Fruit fly (Drosophila melanogaster) whole organism, embryonic: ENCODE data around the gene CG46396.

Experiments
- Aef1 ChIP-seq: fragments of 200-800 bp; sonication (Bioruptor generic); IDR thresholded peaks from 3 replicates; pipeline ENCODE4 v1.3.6; 2022; ENCODE audit warnings: missing biosample characterization, missing genetic modification characterization
- Asciz ChIP-seq: fragments of 200-800 bp; sonication (Bioruptor generic); optimal IDR thresholded peaks from 2 replicates; lab custom pipeline; 2017; ENCODE audit warnings: missing biosample characterization, mild to moderate bottlenecking, missing genetic modification characterization, missing genetic modification reagents
- B-H1 ChIP-seq: fragments of 200-800 bp; sonication (Bioruptor generic); IDR thresholded peaks from 3 replicates; pipeline ENCODE4 v1.3.6; 2022; ENCODE audit warnings: missing biosample characterization, missing genetic modification characterization
- Blimp-1 ChIP-seq: fragments of 200-800 bp; sonication (Bioruptor generic); optimal IDR thresholded peaks from 3 replicates; lab custom pipeline; 2018; ENCODE audit warnings: missing biosample characterization, missing genetic modification characterization, mild to moderate bottlenecking, moderate library complexity, missing genetic modification reagents
- CG10274 ChIP-seq: fragments of 200-800 bp; sonication (Bioruptor generic); optimal IDR thresholded peaks from 3 replicates; lab custom pipeline; 2017; ENCODE audit warnings: missing biosample characterization, mild to moderate bottlenecking, missing genetic modification characterization
- CG11695 ChIP-seq: fragments of 200-800 bp; sonication (Bioruptor generic); IDR thresholded peaks from 3 replicates; pipeline ENCODE4 v1.3.6; 2022; ENCODE audit warnings: missing biosample characterization, missing genetic modification characterization
- CG12236 ChIP-seq: fragments of 200-800 bp; sonication (Bioruptor generic); optimal IDR thresholded peaks from 2 replicates; lab custom pipeline; 2016; ENCODE audit warnings: missing biosample characterization, missing genetic modification characterization
- CG1529 ChIP-seq: fragments of 200-800 bp; sonication (Bioruptor generic); optimal IDR thresholded peaks from 3 replicates; lab custom pipeline; 2018; ENCODE audit warnings: missing biosample characterization, missing genetic modification characterization
- CG15479 ChIP-seq: fragments of 200-800 bp; sonication (Bioruptor generic); optimal IDR thresholded peaks from 3 replicates; lab custom pipeline; 2019; ENCODE audit warnings: missing biosample characterization, mild to moderate bottlenecking, missing genetic modification characterization, moderate library complexity
- CG17361 ChIP-seq: fragments of 200-800 bp; sonication (Bioruptor generic); IDR thresholded peaks from 3 replicates; pipeline ENCODE4 v1.3.6; 2022; ENCODE audit warnings: missing biosample characterization, missing genetic modification characterization
- CG17829 ChIP-seq: fragments of 200-800 bp; optimal IDR thresholded peaks from 2 replicates; lab custom pipeline; 2019; ENCODE audit warnings: missing biosample characterization, mild to moderate bottlenecking, missing genetic modification characterization, moderate library complexity
- CG4328 ChIP-seq: fragments of 200-800 bp; sonication (Bioruptor generic); optimal IDR thresholded peaks from 3 replicates; lab custom pipeline; 2017; ENCODE audit warnings: missing biosample characterization, missing genetic modification reagents, missing genetic modification characterization
- CG4707 ChIP-seq: fragments of 200-800 bp; sonication (Bioruptor generic); optimal IDR thresholded peaks from 2 replicates; lab custom pipeline; 2018; ENCODE audit warnings: missing biosample characterization, mild to moderate bottlenecking, missing genetic modification characterization, moderate library complexity
- CG6175 ChIP-seq: fragments of 200-800 bp; sonication (Bioruptor generic); IDR thresholded peaks from 3 replicates; pipeline ENCODE4 v1.3.6; 2022; ENCODE audit warnings: missing biosample characterization, missing genetic modification characterization
- CG7745 ChIP-seq: fragments of 200-800 bp; sonication (Bioruptor generic); optimal IDR thresholded peaks from 2 replicates; lab custom pipeline; 2018; ENCODE audit warnings: missing biosample characterization, mild to moderate bottlenecking, missing genetic modification characterization, moderate library complexity
- CG9876 ChIP-seq: fragments of 200-800 bp; sonication (Bioruptor generic); optimal IDR thresholded peaks from 2 replicates; lab custom pipeline; 2016; ENCODE audit warnings: missing biosample characterization, missing genetic modification characterization
- CTCF ChIP-seq: fragments of 200-800 bp; sonication (Bioruptor generic); optimal IDR thresholded peaks from 2 replicates; lab custom pipeline; 2017; ENCODE audit warnings: missing biosample characterization, mild to moderate bottlenecking, missing genetic modification characterization, moderate library complexity
- Dad ChIP-seq: fragments of 200-800 bp; sonication (Bioruptor generic); optimal IDR thresholded peaks from 3 replicates; lab custom pipeline; 2016; ENCODE audit warnings: missing biosample characterization, missing genetic modification characterization
- Dek ChIP-seq: fragments of 200-800 bp; sonication (Bioruptor generic); optimal IDR thresholded peaks from 3 replicates; lab custom pipeline; 2019; ENCODE audit warnings: missing biosample characterization, mild to moderate bottlenecking, missing genetic modification characterization, moderate library complexity
- Dip2 ChIP-seq: fragments of 200-800 bp; sonication (Bioruptor generic); IDR thresholded peaks from 2 replicates; pipeline ENCODE4 v1.3.6; 2022; ENCODE audit warnings: missing biosample characterization, missing genetic modification characterization
- E2f1 ChIP-seq: fragments of 200-800 bp; sonication (Bioruptor generic); IDR thresholded peaks from 2 replicates; pipeline ENCODE4 v1.3.6; 2022; ENCODE audit warnings: missing biosample characterization, missing genetic modification characterization
- Ets65A ChIP-seq: fragments of 200-800 bp; sonication (Bioruptor generic); peaks from one replicate; lab custom pipeline; 2016; ENCODE audit warnings: missing biosample characterization, missing genetic modification characterization
- Gug ChIP-seq: fragments of 200-800 bp; sonication (Bioruptor generic); IDR thresholded peaks from 4 replicates; pipeline ENCODE4 v1.3.6; 2022; ENCODE audit warnings: missing biosample characterization, missing genetic modification characterization
- HLH4C ChIP-seq: fragments of 200-800 bp; sonication (Bioruptor generic); IDR thresholded peaks from 3 replicates; pipeline ENCODE4 v1.3.6; 2022; ENCODE audit warnings: missing biosample characterization, missing genetic modification characterization; ENCODE audit not compliant: partially characterized antibody
- Hmr ChIP-seq: fragments of 200-800 bp; sonication (Bioruptor generic); optimal IDR thresholded peaks from 3 replicates; lab custom pipeline; 2017; ENCODE audit warnings: mild to moderate bottlenecking, missing biosample characterization, missing genetic modification reagents, missing genetic modification characterization
- MBD-R2 ChIP-seq: fragments of 200-800 bp; sonication (Bioruptor generic); IDR thresholded peaks from 2 replicates; pipeline ENCODE4 v1.3.6; 2022; ENCODE audit warnings: missing biosample characterization, missing genetic modification characterization
- Optix ChIP-seq: fragments of 200-800 bp; sonication (Bioruptor generic); IDR thresholded peaks from 3 replicates; pipeline ENCODE4 v1.3.6; 2022; ENCODE audit warnings: missing biosample characterization, missing genetic modification characterization
- ci ChIP-seq: fragments of 200-800 bp; sonication (Bioruptor generic); IDR thresholded peaks from 3 replicates; pipeline ENCODE4 v1.3.6; 2022; ENCODE audit warnings: missing biosample characterization, missing genetic modification characterization
- corto ChIP-seq: fragments of 200-800 bp; sonication (Bioruptor generic); optimal IDR thresholded peaks from 2 replicates; lab custom pipeline; 2016; ENCODE audit warnings: missing biosample characterization, mild to moderate bottlenecking, missing genetic modification characterization, moderate library complexity
- cwo ChIP-seq: fragments of 200-800 bp; sonication (Bioruptor generic); optimal IDR thresholded peaks from 3 replicates; lab custom pipeline; 2017; ENCODE audit warnings: missing biosample characterization, missing genetic modification characterization, mild to moderate bottlenecking, moderate library complexity, missing genetic modification reagents
- ewg ChIP-seq: fragments of 200-800 bp; sonication (Bioruptor generic); optimal IDR thresholded peaks from 3 replicates; lab custom pipeline; 2017; ENCODE audit warnings: mild to moderate bottlenecking, missing biosample characterization, missing genetic modification reagents, missing genetic modification characterization
- gcm ChIP-seq: fragments of 200-800 bp; sonication (Bioruptor generic); optimal IDR thresholded peaks from 2 replicates; lab custom pipeline; 2019; ENCODE audit warnings: missing biosample characterization, mild to moderate bottlenecking, missing genetic modification characterization, moderate library complexity
- ham ChIP-seq: fragments of 200-800 bp; sonication (Bioruptor generic); IDR thresholded peaks from 2 replicates; pipeline ENCODE4 v1.3.6; 2022; ENCODE audit warnings: missing biosample characterization, missing genetic modification characterization
- hb ChIP-seq: fragments of 200-800 bp; sonication (Bioruptor generic); IDR thresholded peaks from 3 replicates; pipeline ENCODE4 v1.3.6; 2022; ENCODE audit warnings: missing biosample characterization, missing genetic modification characterization; ENCODE audit not compliant: partially characterized antibody
- hkb ChIP-seq, 2 experiments: fragments of 200-800 bp in 1 of 2; fragments of >200 bp in 1 of 2; sonication (Bioruptor generic) in 1 of 2; IDR thresholded peaks in 1 of 2; optimal IDR thresholded peaks in 1 of 2; 2 replicates each; pipeline versions ENCODE4 v1.3.6 to Lab custom; 2017 to 2022; ENCODE audit warnings: missing biosample characterization in 1 of 2, missing genetic modification characterization in 1 of 2
- insv ChIP-seq, 2 experiments: fragments of 200-800 bp; sonication (Bioruptor generic); optimal IDR thresholded peaks; 3 replicates each; lab custom pipeline; 2016 to 2018; ENCODE audit warnings: missing biosample characterization in 2 of 2, missing genetic modification characterization in 2 of 2
- kay ChIP-seq: fragments of 200-800 bp; sonication (Bioruptor generic); optimal IDR thresholded peaks from 2 replicates; lab custom pipeline; 2016; ENCODE audit warnings: missing biosample characterization, missing genetic modification characterization
- lmd ChIP-seq: fragments of 200-800 bp; sonication (Bioruptor generic); IDR thresholded peaks from 2 replicates; pipeline ENCODE4 v1.3.6; 2022; ENCODE audit warnings: missing biosample characterization, missing genetic modification characterization
- peb ChIP-seq: fragments of 200-800 bp; sonication (Bioruptor generic); IDR thresholded peaks from 2 replicates; pipeline ENCODE4 v1.3.6; 2022; ENCODE audit warnings: missing biosample characterization, missing genetic modification characterization
- phol ChIP-seq: fragments of 200-800 bp; sonication (Bioruptor generic); optimal IDR thresholded peaks from 3 replicates; lab custom pipeline; 2018; ENCODE audit warnings: missing biosample characterization, mild to moderate bottlenecking, missing genetic modification characterization, moderate library complexity
- pnt ChIP-seq: fragments of 200-800 bp; sonication (Bioruptor generic); optimal IDR thresholded peaks from 3 replicates; lab custom pipeline; 2016; ENCODE audit warnings: missing biosample characterization, missing genetic modification characterization
- salm ChIP-seq: fragments of 200-800 bp; sonication (Bioruptor generic); optimal IDR thresholded peaks from 2 replicates; lab custom pipeline; 2018; ENCODE audit warnings: missing biosample characterization, mild to moderate bottlenecking, missing genetic modification characterization
- sd ChIP-seq: fragments of 200-800 bp; sonication (Bioruptor generic); optimal IDR thresholded peaks from 3 replicates; lab custom pipeline; 2018; ENCODE audit warnings: missing biosample characterization, mild to moderate bottlenecking, missing genetic modification characterization, moderate library complexity
- sna ChIP-seq: fragments of 200-800 bp; sonication (Bioruptor generic); IDR thresholded peaks from 2 replicates; pipeline ENCODE4 v1.3.6; 2022; ENCODE audit warnings: missing biosample characterization, missing genetic modification characterization; ENCODE audit not compliant: partially characterized antibody
- tio ChIP-seq: fragments of 200-800 bp; sonication (Bioruptor generic); optimal IDR thresholded peaks from 2 replicates; lab custom pipeline; 2017; ENCODE audit warnings: missing biosample characterization, missing genetic modification characterization, inconsistent platforms
- tna ChIP-seq: fragments of 200-800 bp; sonication (Bioruptor generic); IDR thresholded peaks from 2 replicates; pipeline ENCODE4 v1.3.6; 2022; ENCODE audit warnings: missing biosample characterization, missing genetic modification characterization; ENCODE audit not compliant: partially characterized antibody
- vvl ChIP-seq: fragments of 200-800 bp; sonication (Bioruptor generic); IDR thresholded peaks from 2 replicates; pipeline ENCODE4 v1.3.6; 2022; ENCODE audit warnings: missing biosample characterization, missing genetic modification characterization
- wor ChIP-seq: fragments of 200-800 bp; sonication (Bioruptor generic); IDR thresholded peaks from 2 replicates; pipeline ENCODE4 v1.3.6; 2022; ENCODE audit warnings: missing biosample characterization, missing genetic modification characterization
- zen ChIP-seq: fragments of 200-800 bp; sonication (Bioruptor generic); optimal IDR thresholded peaks from 3 replicates; lab custom pipeline; 2018; ENCODE audit warnings: missing biosample characterization, mild to moderate bottlenecking, missing genetic modification characterization, moderate library complexity

CG46396 gene

dm6 chr3R:6352893-6353623 is 49.2 kb downstream of the CG46396 start (continued):
- no peak for TF ChIP-seq CG15479 (GFP tag; lab: Kevin White, UChicago)
- TF ChIP-seq CG17361, result peak; percentile 49; the same call in 2 of the 3 replicates
- no peak for TF ChIP-seq CG10274 (GFP tag; lab: Kevin White, UChicago)
- no peak for TF ChIP-seq corto (GFP tag; lab: Kevin White, UChicago)
- no peak for TF ChIP-seq E2f1 (GFP tag; lab: Robert Waterston, UW)
- no peak for TF ChIP-seq CG7745 (tag; lab: Kevin White, UChicago)
- TF ChIP-seq B-H1 (GFP tag; lab: Robert Waterston, UW), result no peak; the same call in 2 of the 3 replicates
- TF ChIP-seq Dip2 (GFP tag; lab: Robert Waterston, UW), result no peak
- no peak for TF ChIP-seq hkb (optimal IDR thresholded peaks at IDR 0.05; lab: Kevin White, UChicago)
- TF ChIP-seq hkb (GFP tag; IDR thresholded peaks at IDR 0.05; lab: Robert Waterston, UW), result no peak
- peak; percentile 33 for TF ChIP-seq Asciz
- TF ChIP-seq tna (GFP tag; lab: Robert Waterston, UW), result no peak; the same call in 1 of the 2 replicates
- no peak for TF ChIP-seq zen (tag; lab: Kevin White, UChicago)
- 0 out of 3 replicates have a peak, but pooled peaks have one; percentile 19 for TF ChIP-seq CG11695
- TF ChIP-seq Ets65A (GFP tag; lab: Kevin White, UChicago), result no peak
- TF ChIP-seq CG4328 (GFP tag; lab: Kevin White, UChicago), result no peak
- peak; percentile 29 for TF ChIP-seq CG17829 (tag; lab: Kevin White, UChicago)
- no peak for TF ChIP-seq tio (GFP tag; lab: Kevin White, UChicago)
- TF ChIP-seq Hmr (GFP tag; lab: Kevin White, UChicago), result no peak
- no peak for TF ChIP-seq HLH4C (GFP tag; lab: Robert Waterston, UW)
- TF ChIP-seq gcm (GFP tag; lab: Kevin White, UChicago), result no peak
- TF ChIP-seq MBD-R2, result no peak
- no peak for TF ChIP-seq sd
- TF ChIP-seq kay, result peak; percentile 2
- TF ChIP-seq Optix, result no peak
- TF ChIP-seq CG12236 (GFP tag; lab: Kevin White, UChicago), result no peak
- TF ChIP-seq lmd (GFP tag; lab: Robert Waterston, UW), result 0 out of 2 replicates have a peak, but pooled peaks have one; percentile 7
- TF ChIP-seq CG9876, result no peak
- TF ChIP-seq hb (GFP tag; lab: Robert Waterston, UW), result no peak
- TF ChIP-seq Dad (GFP tag; lab: Kevin White, UChicago), result no peak
- peak; percentile 4 for TF ChIP-seq salm (tag; lab: Kevin White, UChicago)
- peak; percentile 18 for TF ChIP-seq ewg (GFP tag; lab: Kevin White, UChicago)
- TF ChIP-seq Dek (tag; lab: Kevin White, UChicago), result no peak
- TF ChIP-seq cwo (GFP tag; lab: Kevin White, UChicago), result no peak
- no peak for TF ChIP-seq Aef1
- no peak for TF ChIP-seq wor (GFP tag; lab: Robert Waterston, UW)
- no peak for TF ChIP-seq peb (GFP tag; lab: Robert Waterston, UW)
- TF ChIP-seq vvl (GFP tag; lab: Robert Waterston, UW), result 0 out of 2 replicates have a peak, but pooled peaks have one; percentile 9
- TF ChIP-seq insv (GFP tag; optimal IDR thresholded peaks at IDR 0.05; lab: Kevin White, UChicago), result no peak
- TF ChIP-seq CG4707 (GFP tag; lab: Kevin White, UChicago), result no peak
- TF ChIP-seq sna, result no peak
- no peak for TF ChIP-seq Gug (GFP tag; lab: Robert Waterston, UW)
- TF ChIP-seq phol, result peak; percentile 65
- TF ChIP-seq CG1529 (GFP tag; lab: Kevin White, UChicago), result no peak
- TF ChIP-seq pnt (GFP tag; lab: Kevin White, UChicago), result no peak
- TF ChIP-seq ham, result no peak
- no peak for TF ChIP-seq CG6175
- TF ChIP-seq Blimp-1, result peak; percentile 33
- no peak for TF ChIP-seq CTCF (GFP tag; lab: Kevin White, UChicago)
- peak; percentile 40; the same call in 2 of the 3 replicates for TF ChIP-seq ci
